Fruit fly (Drosophila melanogaster): ENCODE results near the gene bab1.

- no peak for TF ChIP-seq EcR (GFP tag; optimal IDR thresholded peaks at IDR 0.05)
- TF ChIP-seq usp (GFP tag; optimal IDR thresholded peaks at IDR 0.05): no peak
- no peak for TF ChIP-seq CG8478 (optimal IDR thresholded peaks at IDR 0.05)
Observed at dm6 chr3L:1090002-1090401, 10.9 kb downstream of the bab1 start.
